Worm (Caenorhabditis elegans) whole organism, L1 larva: ENCODE data around the gene dmd-3.
A peak's percentile ranks its signal among the peaks of the same experiment; 100 is the strongest.

ENCODE experiments used
- C04F5.9 ChIP-seq: sonication (generic microtip); optimal IDR thresholded peaks from 2 replicates; lab custom pipeline; 2016; ENCODE audit warnings: missing genetic modification characterization, missing compliant biosample characterization
- C16A3.4 ChIP-seq: fragments of 150-350 bp; optimal IDR thresholded peaks from 2 replicates; lab custom pipeline; 2014; ENCODE audit warnings: missing biosample characterization, missing genetic modification characterization
- C34B4.2 ChIP-seq: sonication (generic microtip); optimal IDR thresholded peaks from 2 replicates; lab custom pipeline; 2017; ENCODE audit warnings: mild to moderate bottlenecking, missing genetic modification characterization, missing compliant biosample characterization
- F16B12.6 ChIP-seq: fragments of 150-350 bp; optimal IDR thresholded peaks from 2 replicates; lab custom pipeline; 2014; ENCODE audit warnings: missing biosample characterization, missing genetic modification characterization
- Y116A8C.19 ChIP-seq: sonication (generic microtip); optimal IDR thresholded peaks from 2 replicates; lab custom pipeline; 2016; ENCODE audit warnings: missing compliant biosample characterization, missing genetic modification characterization, borderline replicate concordance
- alr-1 ChIP-seq: fragments of 200-800 bp; sonication (Bioruptor generic); optimal IDR thresholded peaks from 2 replicates; lab custom pipeline; 2018; ENCODE audit warnings: borderline replicate concordance, mild to moderate bottlenecking, missing genetic modification characterization, missing compliant biosample characterization
- aly-2 ChIP-seq: fragments of 150-350 bp; optimal IDR thresholded peaks from 2 replicates; lab custom pipeline; 2014; ENCODE audit warnings: missing biosample characterization, missing genetic modification characterization
- ama-1 ChIP-seq: fragments of 150-350 bp; optimal IDR thresholded peaks from 2 replicates; lab custom pipeline; 2014
- blmp-1 ChIP-seq: fragments of 150-350 bp; optimal IDR thresholded peaks from 2 replicates; lab custom pipeline; 2014; ENCODE audit warnings: missing biosample characterization, missing genetic modification characterization
- ceh-63 ChIP-seq: fragments of 200-800 bp; sonication (Bioruptor generic); optimal IDR thresholded peaks from 2 replicates; lab custom pipeline; 2018; ENCODE audit warnings: mild to moderate bottlenecking, missing genetic modification characterization, missing compliant biosample characterization
- ceh-82 ChIP-seq, 3 experiments: fragments of 150-350 bp in 1 of 3; sonication (generic microtip) in 2 of 3; optimal IDR thresholded peaks; 2 replicates each; lab custom pipeline; 2014 to 2017; ENCODE audit warnings: missing biosample characterization in 3 of 3, missing genetic modification characterization in 3 of 3
- ceh-88 ChIP-seq: fragments of 200-800 bp; sonication (Bioruptor generic); IDR thresholded peaks from 2 replicates; pipeline ENCODE4 v1.3.6; 2022; ENCODE audit warnings: missing genetic modification characterization, missing compliant biosample characterization
- ceh-90 ChIP-seq: sonication (generic microtip); optimal IDR thresholded peaks from 2 replicates; lab custom pipeline; 2016; ENCODE audit warnings: missing genetic modification characterization, missing compliant biosample characterization
- ces-1 ChIP-seq: fragments of 150-350 bp; optimal IDR thresholded peaks from 2 replicates; lab custom pipeline; 2014; ENCODE audit warnings: missing biosample characterization, missing genetic modification reagents, missing genetic modification characterization
- efl-3 ChIP-seq: fragments of 200-800 bp; sonication (Bioruptor generic); optimal IDR thresholded peaks from 2 replicates; lab custom pipeline; 2018; ENCODE audit warnings: mild to moderate bottlenecking, missing genetic modification characterization, missing compliant biosample characterization
- egl-13 ChIP-seq: sonication (generic microtip); optimal IDR thresholded peaks from 2 replicates; lab custom pipeline; 2016; ENCODE audit warnings: missing genotype, missing genetic modification reagents, missing genetic modification characterization, missing compliant biosample characterization
- elt-2 ChIP-seq: sonication (generic microtip); optimal IDR thresholded peaks from 2 replicates; lab custom pipeline; 2016; ENCODE audit warnings: missing genetic modification characterization, mild to moderate bottlenecking, inconsistent platforms, missing compliant biosample characterization, missing genetic modification reagents
- fkh-10 ChIP-seq: sonication (generic microtip); optimal IDR thresholded peaks from 2 replicates; lab custom pipeline; 2017; ENCODE audit warnings: missing biosample characterization, missing genetic modification reagents, missing genetic modification characterization
- fkh-4 ChIP-seq: sonication (generic microtip); optimal IDR thresholded peaks from 2 replicates; lab custom pipeline; 2016; ENCODE audit warnings: missing compliant biosample characterization, missing genetic modification characterization, borderline replicate concordance
- hlh-17 ChIP-seq: fragments of 200-800 bp; sonication (Bioruptor generic); optimal IDR thresholded peaks from 2 replicates; lab custom pipeline; 2018; ENCODE audit warnings: missing genetic modification characterization, mild to moderate bottlenecking, missing compliant biosample characterization, moderate library complexity, borderline replicate concordance
- hlh-4 ChIP-seq: sonication (generic microtip); optimal IDR thresholded peaks from 2 replicates; lab custom pipeline; 2016; ENCODE audit warnings: mild to moderate bottlenecking, missing genetic modification characterization, missing compliant biosample characterization
- irx-1 ChIP-seq: sonication (generic microtip); optimal IDR thresholded peaks from 2 replicates; lab custom pipeline; 2016; ENCODE audit warnings: missing genetic modification characterization, missing compliant biosample characterization
- isw-1 ChIP-seq: fragments of 200-800 bp; sonication (Bioruptor generic); IDR thresholded peaks from 2 replicates; pipeline ENCODE4 v1.3.6; 2022; ENCODE audit warnings: missing genetic modification characterization, missing compliant biosample characterization
- jun-1 ChIP-seq: fragments of 150-350 bp; optimal IDR thresholded peaks from 2 replicates; lab custom pipeline; 2014; ENCODE audit warnings: missing biosample characterization, missing genetic modification reagents, missing genetic modification characterization
- lin-13 ChIP-seq: fragments of 150-350 bp; optimal IDR thresholded peaks from 2 replicates; lab custom pipeline; 2014; ENCODE audit warnings: missing biosample characterization, missing genetic modification reagents, missing genetic modification characterization
- lin-35 ChIP-seq, 2 experiments: fragments of 150-350 bp; optimal IDR thresholded peaks; 2 replicates each; lab custom pipeline; 2014; ENCODE audit warnings: missing biosample characterization in 2 of 2, missing genetic modification characterization in 2 of 2, missing genetic modification reagents in 2 of 2
- lin-39 ChIP-seq: fragments of 150-350 bp; optimal IDR thresholded peaks from 2 replicates; lab custom pipeline; 2014; ENCODE audit warnings: missing biosample characterization, missing genetic modification reagents, missing genetic modification characterization
- lir-3 ChIP-seq: sonication (generic microtip); optimal IDR thresholded peaks from 2 replicates; lab custom pipeline; 2016; ENCODE audit warnings: mild to moderate bottlenecking, missing genetic modification characterization, moderate library complexity, missing compliant biosample characterization; ENCODE audit not compliant: poor library complexity
- lsy-2 ChIP-seq, 2 experiments: fragments of 150-350 bp; optimal IDR thresholded peaks; 2 replicates each; lab custom pipeline; 2014; ENCODE audit warnings: missing biosample characterization in 2 of 2, missing genetic modification characterization in 2 of 2
- mdl-1 ChIP-seq, 2 experiments: fragments of 150-350 bp; optimal IDR thresholded peaks; 2 replicates each; lab custom pipeline; 2014 to 2017; ENCODE audit warnings: missing biosample characterization in 2 of 2, missing genetic modification characterization in 2 of 2, inconsistent platforms in 1 of 2
- mef-2 ChIP-seq: fragments of 150-350 bp; optimal IDR thresholded peaks from 2 replicates; lab custom pipeline; 2014; ENCODE audit warnings: missing biosample characterization, missing genetic modification characterization
- mep-1 ChIP-seq: fragments of 150-350 bp; optimal IDR thresholded peaks from 2 replicates; lab custom pipeline; 2014; ENCODE audit warnings: missing biosample characterization, missing genetic modification characterization
- nhr-12 ChIP-seq: sonication (generic microtip); optimal IDR thresholded peaks from 2 replicates; lab custom pipeline; 2017; ENCODE audit warnings: missing biosample characterization, missing genetic modification characterization
- nhr-19 ChIP-seq: fragments of 200-800 bp; sonication (Bioruptor generic); conservative IDR thresholded peaks from 2 replicates; pipeline ENCODE4 v1.3.6; 2022; ENCODE audit warnings: missing genetic modification characterization, missing compliant biosample characterization
- nhr-20 ChIP-seq: sonication (generic microtip); optimal IDR thresholded peaks from 2 replicates; lab custom pipeline; 2016; ENCODE audit warnings: mild to moderate bottlenecking, missing genetic modification characterization, missing compliant biosample characterization
- nhr-28 ChIP-seq: fragments of 150-350 bp; optimal IDR thresholded peaks from 2 replicates; lab custom pipeline; 2014; ENCODE audit warnings: missing biosample characterization, missing genetic modification characterization
- nhr-47 ChIP-seq: sonication (generic microtip); optimal IDR thresholded peaks from 2 replicates; lab custom pipeline; 2016; ENCODE audit warnings: mild to moderate bottlenecking, missing genetic modification characterization, moderate library complexity, missing compliant biosample characterization
- nhr-71 ChIP-seq: sonication (generic microtip); optimal IDR thresholded peaks from 2 replicates; lab custom pipeline; 2016; ENCODE audit warnings: mild to moderate bottlenecking, missing genetic modification characterization, moderate library complexity, missing compliant biosample characterization
- nhr-76 ChIP-seq: sonication (generic microtip); optimal IDR thresholded peaks from 2 replicates; lab custom pipeline; 2017; ENCODE audit warnings: missing biosample characterization, missing genetic modification characterization
- nhr-77 ChIP-seq: fragments of 150-350 bp; optimal IDR thresholded peaks from 2 replicates; lab custom pipeline; 2014; ENCODE audit warnings: missing biosample characterization, missing genetic modification characterization
- nhr-85 ChIP-seq: sonication (generic microtip); peaks from one replicate; lab custom pipeline; 2016; ENCODE audit warnings: missing genetic modification characterization, inconsistent platforms, missing compliant biosample characterization
- nhr-90 ChIP-seq: sonication (generic microtip); optimal IDR thresholded peaks from 2 replicates; lab custom pipeline; 2016; ENCODE audit warnings: mild to moderate bottlenecking, missing genetic modification characterization, missing compliant biosample characterization; ENCODE audit not compliant: poor library complexity
- pag-3 ChIP-seq: sonication (generic microtip); optimal IDR thresholded peaks from 2 replicates; lab custom pipeline; 2017; ENCODE audit warnings: missing genetic modification characterization, mild to moderate bottlenecking, missing compliant biosample characterization, antibody characterized with exemption, borderline replicate concordance; ENCODE audit not compliant: insufficient read depth
- skn-1 ChIP-seq: fragments of 150-350 bp; optimal IDR thresholded peaks from 2 replicates; lab custom pipeline; 2014; ENCODE audit warnings: missing biosample characterization, missing genetic modification characterization
- snpc-4 ChIP-seq: fragments of 150-350 bp; optimal IDR thresholded peaks from 2 replicates; lab custom pipeline; 2014; ENCODE audit warnings: missing biosample characterization, missing genetic modification characterization
- sox-4 ChIP-seq: sonication (generic microtip); optimal IDR thresholded peaks from 2 replicates; lab custom pipeline; 2016; ENCODE audit warnings: missing genetic modification characterization, missing compliant biosample characterization
- unc-130 ChIP-seq: fragments of 150-350 bp; optimal IDR thresholded peaks from 2 replicates; lab custom pipeline; 2017; ENCODE audit warnings: missing biosample characterization, missing genetic modification characterization, inconsistent platforms
- unc-30 ChIP-seq: sonication (generic microtip); optimal IDR thresholded peaks from 2 replicates; lab custom pipeline; 2017; ENCODE audit warnings: missing biosample characterization, missing genetic modification characterization
- unc-62 ChIP-seq: fragments of 150-350 bp; optimal IDR thresholded peaks from 2 replicates; lab custom pipeline; 2014; ENCODE audit warnings: missing biosample characterization, missing genetic modification reagents, missing genetic modification characterization
- unc-86 ChIP-seq: sonication (generic microtip); optimal IDR thresholded peaks from 2 replicates; lab custom pipeline; 2016; ENCODE audit warnings: missing genetic modification characterization, missing compliant biosample characterization
- unc-98 ChIP-seq: fragments of 200-800 bp; sonication (Bioruptor generic); IDR thresholded peaks from 2 replicates; pipeline ENCODE4 v1.3.6; 2022; ENCODE audit warnings: missing genetic modification characterization, missing compliant biosample characterization
- zag-1 ChIP-seq: fragments of 150-350 bp; optimal IDR thresholded peaks from 2 replicates; lab custom pipeline; 2014; ENCODE audit warnings: missing biosample characterization, missing genetic modification characterization
- zip-4 ChIP-seq: fragments of 200-800 bp; sonication (Bioruptor generic); optimal IDR thresholded peaks from 2 replicates; lab custom pipeline; 2018; ENCODE audit warnings: mild to moderate bottlenecking, missing genetic modification characterization, moderate library complexity, missing compliant biosample characterization

The dmd-3 gene

ce11 chrV:19622440-19622914 is 32.6 kb downstream of the dmd-3 start, which contains the start of gene Y43F8C.3 (continued):
- no peak for TF ChIP-seq lir-3 (tag; lab: Kevin White, UChicago)
- TF ChIP-seq F16B12.6 (tag; lab: Kevin White, UChicago) = no peak
- TF ChIP-seq ama-1 (lab: Kevin White, UChicago) = no peak
- TF ChIP-seq irx-1 (tag; lab: Kevin White, UChicago) = no peak
- peak; percentile 64 for TF ChIP-seq skn-1 (tag; lab: Kevin White, UChicago)
- TF ChIP-seq elt-2 (tag; lab: Kevin White, UChicago) = peak; percentile 12
- peak in 1 of 2 experiments; percentile 73 for TF ChIP-seq mdl-1 (tag; optimal IDR thresholded peaks at IDR 0.05; lab: Kevin White, UChicago)
- TF ChIP-seq unc-62 = no peak
- TF ChIP-seq ces-1 (GFP tag; lab: Kevin White, UChicago) = no peak
- no peak for TF ChIP-seq unc-98 (GFP tag; lab: Robert Waterston, UW)
- TF ChIP-seq fkh-10 (GFP tag; lab: Kevin White, UChicago) = peak; percentile 17
- TF ChIP-seq hlh-17 (GFP tag; lab: Kevin White, UChicago) = no peak
- TF ChIP-seq unc-30 (tag; lab: Kevin White, UChicago) = no peak
- peak; percentile 91 for TF ChIP-seq unc-130 (tag; lab: Kevin White, UChicago)
- TF ChIP-seq isw-1 (GFP tag; lab: Robert Waterston, UW) = peak; percentile 41
- no peak for TF ChIP-seq lin-39 (tag; lab: Kevin White, UChicago)
- peak; percentile 76 for TF ChIP-seq lin-13 (GFP tag; lab: Kevin White, UChicago)
- TF ChIP-seq snpc-4 (tag; lab: Kevin White, UChicago) = peak; percentile 19
- TF ChIP-seq aly-2 (tag; lab: Kevin White, UChicago) = no peak
- TF ChIP-seq ceh-82 (tag; optimal IDR thresholded peaks at IDR 0.05; lab: Kevin White, UChicago) = peak in 2 of 3 experiments; percentile 39 to 81
- peak; percentile 61 for TF ChIP-seq blmp-1 (tag; lab: Kevin White, UChicago)
- TF ChIP-seq C04F5.9 = no peak
- TF ChIP-seq ceh-90 (tag; lab: Kevin White, UChicago) = no peak
- peak; percentile 60 for TF ChIP-seq jun-1 (tag; lab: Kevin White, UChicago)
- no peak for TF ChIP-seq ceh-63
- no peak for TF ChIP-seq nhr-28 (tag; lab: Kevin White, UChicago)
- no peak for TF ChIP-seq efl-3
- TF ChIP-seq C16A3.4 (tag; lab: Kevin White, UChicago) = peak; percentile 88
- no peak for TF ChIP-seq fkh-4 (tag; lab: Kevin White, UChicago)
- TF ChIP-seq C34B4.2 = no peak
- peak; percentile 56 to 83 for TF ChIP-seq lsy-2 (tag; optimal IDR thresholded peaks at IDR 0.05; lab: Kevin White, UChicago)
- TF ChIP-seq nhr-90 (tag; lab: Kevin White, UChicago) = no peak
- no peak for TF ChIP-seq mef-2 (tag; lab: Kevin White, UChicago)
- TF ChIP-seq nhr-76 = no peak
- no peak for TF ChIP-seq zag-1 (tag; lab: Kevin White, UChicago)
- peak; percentile 71 for TF ChIP-seq mep-1
- no peak for TF ChIP-seq unc-86
- TF ChIP-seq Y116A8C.19 (tag; lab: Kevin White, UChicago) = no peak
- TF ChIP-seq nhr-85 = peak; percentile 84
- no peak for TF ChIP-seq sox-4
- peak; percentile 70 for TF ChIP-seq nhr-77 (tag; lab: Kevin White, UChicago)
- TF ChIP-seq nhr-12 (tag; lab: Kevin White, UChicago) = no peak
- no peak for TF ChIP-seq zip-4 (GFP tag; lab: Kevin White, UChicago)
- TF ChIP-seq nhr-47 (tag; lab: Kevin White, UChicago) = peak; percentile 27
- peak; percentile 47 to 69 for TF ChIP-seq lin-35 (GFP tag; optimal IDR thresholded peaks at IDR 0.05; lab: Kevin White, UChicago)
- no peak for TF ChIP-seq hlh-4 (tag; lab: Kevin White, UChicago)
- no peak for TF ChIP-seq ceh-88 (GFP tag; lab: Robert Waterston, UW)
- peak; percentile 32 for TF ChIP-seq nhr-20 (tag; lab: Kevin White, UChicago)
- no peak for TF ChIP-seq pag-3
- peak; percentile 57 for TF ChIP-seq nhr-19
- TF ChIP-seq alr-1 (tag; lab: Kevin White, UChicago) = no peak
- peak; percentile 58 for TF ChIP-seq nhr-71
- TF ChIP-seq egl-13 = no peak
